Fruit fly (Drosophila melanogaster) whole organism, wandering third instar larva: ENCODE measurements around the gene mtrm.

Experiments
- Dfd ChIP-seq: fragments of >200 bp; optimal IDR thresholded peaks from 2 replicates; lab custom pipeline; 2017; ENCODE audit warnings: missing biosample characterization, missing genetic modification characterization
- Hr78 ChIP-seq: fragments of >200 bp; optimal IDR thresholded peaks from 2 replicates; lab custom pipeline; 2017; ENCODE audit warnings: missing biosample characterization, missing genetic modification characterization
- br ChIP-seq: fragments of 200-800 bp; sonication (Bioruptor generic); optimal IDR thresholded peaks from 2 replicates; lab custom pipeline; 2016; ENCODE audit warnings: missing biosample characterization, missing genetic modification characterization
- dl ChIP-seq, 2 experiments: fragments of 175-275, 200-275 bp in 1 of 2; fragments of 200-275 bp in 1 of 2; sonication (Bioruptor generic); optimal IDR thresholded peaks; lab custom pipeline; 2018; ENCODE audit warnings: mild to moderate bottlenecking in 2 of 2, missing biosample characterization in 2 of 2, missing genetic modification characterization in 2 of 2, moderate library complexity in 2 of 2; ENCODE audit not compliant: partially characterized antibody in 2 of 2, insufficient read depth in 1 of 2
- h ChIP-seq: fragments of 200-800 bp; sonication (Bioruptor generic); optimal IDR thresholded peaks from 3 replicates; lab custom pipeline; 2016; ENCODE audit warnings: missing biosample characterization, mild to moderate bottlenecking, missing genetic modification characterization
- psq ChIP-seq: fragments of 200-800 bp; sonication (Bioruptor generic); optimal IDR thresholded peaks from 3 replicates; lab custom pipeline; 2017; ENCODE audit warnings: missing biosample characterization, mild to moderate bottlenecking, missing genetic modification characterization, moderate library complexity

- no peak for TF ChIP-seq psq (GFP tag; lab: Kevin White, UChicago)
- TF ChIP-seq Hr78 (GFP tag; lab: Kevin White, UChicago), result no peak
- TF ChIP-seq br (GFP tag; lab: Kevin White, UChicago), result no peak
- TF ChIP-seq Dfd, result no peak
- TF ChIP-seq h (GFP tag; lab: Kevin White, UChicago), result no peak
- no peak for TF ChIP-seq dl (GFP tag; optimal IDR thresholded peaks at IDR 0.05; lab: Kevin White, UChicago; ENCODE audit: insufficient read depth in 1 of 2, partially characterized antibody in 2 of 2)
These were observed 9.2 kb downstream of the mtrm start, which contains the start of gene CG32354 for dm6 chr3L:8421808-8422586.
